Fruit fly (Drosophila melanogaster): Measurements from ENCODE around the gene CG41099.

- TF ChIP-seq pan (optimal IDR thresholded peaks at IDR 0.05): no peak
- no peak for TF ChIP-seq usp (GFP tag; optimal IDR thresholded peaks at IDR 0.05)
Observed at dm6 chr3R:3888755-3889154, 42.2 kb downstream of the CG41099 start.

Data from whole organism.